Fruit fly (Drosophila melanogaster) whole organism, embryonic: Measurements from ENCODE around the gene D.

Source experiments
- Aef1 ChIP-seq: fragments of 200-800 bp; sonication (Bioruptor generic); IDR thresholded peaks from 3 replicates; pipeline ENCODE4 v1.3.6; 2022; ENCODE audit warnings: missing biosample characterization, missing genetic modification characterization
- Antp ChIP-seq: fragments of 200-800 bp; sonication (Bioruptor generic); optimal IDR thresholded peaks from 3 replicates; lab custom pipeline; 2016; ENCODE audit warnings: missing biosample characterization, missing genetic modification characterization
- Asciz ChIP-seq: fragments of 200-800 bp; sonication (Bioruptor generic); optimal IDR thresholded peaks from 2 replicates; lab custom pipeline; 2017; ENCODE audit warnings: missing biosample characterization, mild to moderate bottlenecking, missing genetic modification characterization, missing genetic modification reagents
- CG10462 ChIP-seq: fragments of 200-800 bp; sonication (Bioruptor generic); optimal IDR thresholded peaks from 2 replicates; lab custom pipeline; 2016; ENCODE audit warnings: missing biosample characterization, missing genetic modification characterization
- CG10654 ChIP-seq: fragments of 200-800 bp; sonication (Bioruptor generic); optimal IDR thresholded peaks from 2 replicates; lab custom pipeline; 2016; ENCODE audit warnings: missing biosample characterization, missing genetic modification characterization
- CG11456 ChIP-seq: fragments of 200-800 bp; sonication (Bioruptor generic); IDR thresholded peaks from 3 replicates; pipeline ENCODE4 v1.3.6; 2022; ENCODE audit warnings: missing biosample characterization, missing genetic modification characterization
- CG12744 ChIP-seq: fragments of 200-800 bp; sonication (Bioruptor generic); optimal IDR thresholded peaks from 2 replicates; lab custom pipeline; 2016; ENCODE audit warnings: missing biosample characterization, missing genetic modification characterization
- CG14014 ChIP-seq: fragments of 200-800 bp; sonication (Bioruptor generic); IDR thresholded peaks from 2 replicates; pipeline ENCODE4 v1.3.6; 2022; ENCODE audit warnings: missing biosample characterization, missing genetic modification characterization
- CG1529 ChIP-seq: fragments of 200-800 bp; sonication (Bioruptor generic); optimal IDR thresholded peaks from 3 replicates; lab custom pipeline; 2018; ENCODE audit warnings: missing biosample characterization, missing genetic modification characterization
- CG17359 ChIP-seq: fragments of 200-800 bp; sonication (Bioruptor generic); optimal IDR thresholded peaks from 3 replicates; lab custom pipeline; 2018; ENCODE audit warnings: missing biosample characterization, mild to moderate bottlenecking, missing genetic modification characterization, moderate library complexity
- CG17829 ChIP-seq: fragments of 200-800 bp; optimal IDR thresholded peaks from 2 replicates; lab custom pipeline; 2019; ENCODE audit warnings: missing biosample characterization, mild to moderate bottlenecking, missing genetic modification characterization, moderate library complexity
- CG17912 ChIP-seq: fragments of 200-800 bp; sonication (Bioruptor generic); optimal IDR thresholded peaks from 2 replicates; lab custom pipeline; 2018; ENCODE audit warnings: missing biosample characterization, mild to moderate bottlenecking, missing genetic modification characterization
- CG2129 ChIP-seq: fragments of 200-800 bp; sonication (Bioruptor generic); IDR thresholded peaks from 2 replicates; pipeline ENCODE4 v1.3.6; 2022; ENCODE audit warnings: missing biosample characterization, missing genetic modification characterization; ENCODE audit not compliant: partially characterized antibody
- CG3281 ChIP-seq: fragments of 200-800 bp; sonication (Bioruptor generic); optimal IDR thresholded peaks from 3 replicates; lab custom pipeline; 2017; ENCODE audit warnings: missing biosample characterization, mild to moderate bottlenecking, missing genetic modification characterization
- CG33557 ChIP-seq: fragments of 200-800 bp; sonication (Bioruptor generic); optimal IDR thresholded peaks from 2 replicates; lab custom pipeline; 2019; ENCODE audit warnings: missing biosample characterization, mild to moderate bottlenecking, missing genetic modification characterization, moderate library complexity
- CG3847 ChIP-seq: fragments of 200-800 bp; sonication (Bioruptor generic); IDR thresholded peaks from 2 replicates; pipeline ENCODE4 v1.3.6; 2022; ENCODE audit warnings: missing biosample characterization, missing genetic modification characterization
- CG7271 ChIP-seq: fragments of 200-800 bp; sonication (Bioruptor generic); optimal IDR thresholded peaks from 2 replicates; lab custom pipeline; 2018; ENCODE audit warnings: missing biosample characterization, mild to moderate bottlenecking, missing genetic modification characterization, moderate library complexity
- CG9817 ChIP-seq: fragments of 200-800 bp; sonication (Bioruptor generic); optimal IDR thresholded peaks from 2 replicates; lab custom pipeline; 2018; ENCODE audit warnings: missing biosample characterization, mild to moderate bottlenecking, missing genetic modification characterization, moderate library complexity
- CHES-1-like ChIP-seq: fragments of 200-800 bp; sonication (Bioruptor generic); optimal IDR thresholded peaks from 2 replicates; lab custom pipeline; 2016; ENCODE audit warnings: missing biosample characterization, missing genetic modification characterization
- CkIIα-i1 ChIP-seq: fragments of 200-800 bp; sonication (Bioruptor generic); IDR thresholded peaks from 2 replicates; pipeline ENCODE4 v1.3.6; 2022; ENCODE audit warnings: missing biosample characterization, missing genetic modification characterization
- D19B ChIP-seq: fragments of 200-800 bp; sonication (Bioruptor generic); optimal IDR thresholded peaks from 2 replicates; lab custom pipeline; 2017; ENCODE audit warnings: missing biosample characterization, mild to moderate bottlenecking, missing genetic modification characterization
- Dip2 ChIP-seq: fragments of 200-800 bp; sonication (Bioruptor generic); IDR thresholded peaks from 2 replicates; pipeline ENCODE4 v1.3.6; 2022; ENCODE audit warnings: missing biosample characterization, missing genetic modification characterization
- Elba2 ChIP-seq: fragments of 200-800 bp; sonication (Bioruptor generic); optimal IDR thresholded peaks from 3 replicates; lab custom pipeline; 2016; ENCODE audit warnings: missing biosample characterization, missing genetic modification characterization
- Ets65A ChIP-seq: fragments of 200-800 bp; sonication (Bioruptor generic); peaks from one replicate; lab custom pipeline; 2016; ENCODE audit warnings: missing biosample characterization, missing genetic modification characterization
- HmgZ ChIP-seq: fragments of 200-800 bp; sonication (Bioruptor generic); optimal IDR thresholded peaks from 2 replicates; lab custom pipeline; 2018; ENCODE audit warnings: missing biosample characterization, mild to moderate bottlenecking, missing genetic modification characterization
- MESR4 ChIP-seq: fragments of 200-800 bp; sonication (Bioruptor generic); optimal IDR thresholded peaks from 2 replicates; lab custom pipeline; 2018; ENCODE audit warnings: missing biosample characterization, mild to moderate bottlenecking, missing genetic modification characterization, moderate library complexity
- Max ChIP-seq: fragments of 200-800 bp; sonication (Bioruptor generic); optimal IDR thresholded peaks from 2 replicates; lab custom pipeline; 2016; ENCODE audit warnings: missing biosample characterization, mild to moderate bottlenecking, missing genetic modification characterization
- Myb ChIP-seq: fragments of 200-800 bp; sonication (Bioruptor generic); optimal IDR thresholded peaks from 2 replicates; lab custom pipeline; 2016; ENCODE audit warnings: missing biosample characterization, missing genetic modification characterization
- Poxn ChIP-seq: fragments of 200-800 bp; sonication (Bioruptor generic); IDR thresholded peaks from 2 replicates; pipeline ENCODE4 v1.3.6; 2022; ENCODE audit warnings: missing biosample characterization, missing genetic modification characterization
- Rx ChIP-seq: fragments of 200-800 bp; sonication (Bioruptor generic); IDR thresholded peaks from 2 replicates; pipeline ENCODE4 v1.3.6; 2022; ENCODE audit warnings: missing biosample characterization, missing genetic modification characterization
- Stat92E ChIP-seq, 3 experiments: fragments of >200 bp in 2 of 3; fragments of 200-800 bp in 1 of 3; sonication (Bioruptor generic) in 1 of 3; optimal IDR thresholded peaks; 2 replicates each; lab custom pipeline; 2017 to 2019; ENCODE audit warnings: missing biosample characterization in 3 of 3, missing genetic modification characterization in 3 of 3, mild to moderate bottlenecking in 1 of 3, moderate library complexity in 1 of 3
- ac ChIP-seq: fragments of 200-800 bp; sonication (Bioruptor generic); optimal IDR thresholded peaks from 3 replicates; lab custom pipeline; 2017; ENCODE audit warnings: missing biosample characterization, mild to moderate bottlenecking, missing genetic modification characterization
- ap ChIP-seq: fragments of 200-800 bp; sonication (Bioruptor generic); IDR thresholded peaks from 2 replicates; pipeline ENCODE4 v1.3.6; 2022; ENCODE audit warnings: missing biosample characterization, missing genetic modification characterization
- bab2 ChIP-seq: fragments of 200-800 bp; sonication (Bioruptor generic); optimal IDR thresholded peaks from 2 replicates; lab custom pipeline; 2016; ENCODE audit warnings: missing biosample characterization, missing genetic modification characterization
- dm ChIP-seq: fragments of 200-800 bp; sonication (Bioruptor generic); optimal IDR thresholded peaks from 3 replicates; lab custom pipeline; 2016; ENCODE audit warnings: missing biosample characterization, missing genetic modification characterization
- fd64A ChIP-seq: fragments of 200-800 bp; sonication (Bioruptor generic); optimal IDR thresholded peaks from 3 replicates; lab custom pipeline; 2018; ENCODE audit warnings: missing biosample characterization, mild to moderate bottlenecking, missing genetic modification characterization
- fu2 ChIP-seq: fragments of 200-800 bp; sonication (Bioruptor generic); optimal IDR thresholded peaks from 2 replicates; lab custom pipeline; 2016; ENCODE audit warnings: missing biosample characterization, missing genetic modification characterization
- gem ChIP-seq: fragments of 200-800 bp; sonication (Bioruptor generic); optimal IDR thresholded peaks from 2 replicates; lab custom pipeline; 2019; ENCODE audit warnings: missing biosample characterization, mild to moderate bottlenecking, missing genetic modification characterization, moderate library complexity
- gt ChIP-seq: fragments of 200-800 bp; sonication (Bioruptor generic); IDR thresholded peaks from 2 replicates; pipeline ENCODE4 v1.3.6; 2022; ENCODE audit warnings: missing biosample characterization, missing genetic modification characterization
- insv ChIP-seq, 2 experiments: fragments of 200-800 bp; sonication (Bioruptor generic); optimal IDR thresholded peaks; 3 replicates each; lab custom pipeline; 2016 to 2018; ENCODE audit warnings: missing biosample characterization in 2 of 2, missing genetic modification characterization in 2 of 2
- jigr1 ChIP-seq: fragments of 200-800 bp; sonication (Bioruptor generic); IDR thresholded peaks from 3 replicates; pipeline ENCODE4 v1.3.6; 2022; ENCODE audit warnings: missing biosample characterization, missing genetic modification characterization
- ken ChIP-seq: fragments of 200-800 bp; sonication (Bioruptor generic); IDR thresholded peaks from 3 replicates; pipeline ENCODE4 v1.3.6; 2022; ENCODE audit warnings: missing biosample characterization, missing genetic modification characterization
- klu ChIP-seq: fragments of 200-800 bp; sonication (Bioruptor generic); IDR thresholded peaks from 2 replicates; pipeline ENCODE4 v1.3.6; 2022; ENCODE audit warnings: missing biosample characterization, missing genetic modification characterization
- p53 ChIP-seq: fragments of 200-800 bp; sonication (Bioruptor generic); optimal IDR thresholded peaks from 2 replicates; lab custom pipeline; 2016; ENCODE audit warnings: missing biosample characterization, missing genetic modification characterization
- pb ChIP-seq: fragments of 200-800 bp; sonication (Bioruptor generic); optimal IDR thresholded peaks from 3 replicates; lab custom pipeline; 2016; ENCODE audit warnings: missing biosample characterization, missing genetic modification characterization
- pnt ChIP-seq: fragments of 200-800 bp; sonication (Bioruptor generic); optimal IDR thresholded peaks from 3 replicates; lab custom pipeline; 2016; ENCODE audit warnings: missing biosample characterization, missing genetic modification characterization
- pzg ChIP-seq: fragments of 200-800 bp; sonication (Bioruptor generic); optimal IDR thresholded peaks from 3 replicates; lab custom pipeline; 2018; ENCODE audit warnings: missing biosample characterization, mild to moderate bottlenecking, missing genetic modification characterization, moderate library complexity
- sd ChIP-seq: fragments of 200-800 bp; sonication (Bioruptor generic); optimal IDR thresholded peaks from 3 replicates; lab custom pipeline; 2018; ENCODE audit warnings: missing biosample characterization, mild to moderate bottlenecking, missing genetic modification characterization, moderate library complexity
- sob ChIP-seq: fragments of 200-800 bp; sonication (Bioruptor generic); IDR thresholded peaks from 2 replicates; pipeline ENCODE4 v1.3.6; 2022; ENCODE audit warnings: missing biosample characterization, missing genetic modification characterization
- stwl ChIP-seq: fragments of 200-800 bp; sonication (Bioruptor generic); optimal IDR thresholded peaks from 3 replicates; lab custom pipeline; 2018; ENCODE audit warnings: missing biosample characterization, mild to moderate bottlenecking, missing genetic modification characterization, moderate library complexity
- tgo ChIP-seq: fragments of 200-800 bp; sonication (Bioruptor generic); IDR thresholded peaks from 3 replicates; pipeline ENCODE4 v1.3.6; 2022; ENCODE audit warnings: missing biosample characterization, missing genetic modification characterization
- usp ChIP-seq: fragments of >200 bp; optimal IDR thresholded peaks from 2 replicates; lab custom pipeline; 2017; ENCODE audit warnings: missing biosample characterization, missing genetic modification characterization
- zfh2 ChIP-seq: fragments of 200-800 bp; sonication (Bioruptor generic); optimal IDR thresholded peaks from 2 replicates; lab custom pipeline; 2016; ENCODE audit warnings: missing biosample characterization, missing genetic modification characterization

Gene D

DNA sequence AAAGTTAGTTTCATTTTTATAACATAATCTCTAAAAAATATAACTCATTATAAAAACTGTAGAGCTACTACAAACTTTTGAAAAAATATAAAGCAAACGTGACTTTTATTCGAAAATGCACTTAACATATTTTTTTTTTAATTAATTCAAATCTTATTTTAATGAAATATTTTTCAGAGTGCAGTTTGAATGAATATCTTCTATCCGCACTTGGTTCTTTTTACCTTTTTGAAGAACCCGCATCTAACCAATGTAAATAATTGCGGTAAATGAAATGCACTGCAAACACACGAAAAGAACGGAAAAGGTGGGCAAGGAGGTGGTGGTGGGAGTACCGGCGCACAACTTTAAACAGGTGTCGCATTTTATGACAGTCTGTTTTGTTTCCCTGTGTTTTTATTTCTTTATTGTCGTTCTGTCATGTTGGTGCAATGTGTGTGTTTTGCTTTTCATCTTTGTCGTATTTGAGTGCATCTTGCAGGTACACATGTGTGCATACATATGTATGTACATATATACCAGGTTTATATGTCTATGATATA, 15.6 kb upstream of the D start (continued):
- TF ChIP-seq CG2129 (GFP tag; lab: Robert Waterston, UW) (no peak), CG7271 (peak; percentile 48), gt (GFP tag; lab: Robert Waterston, UW) (no peak), CG10654 (no peak), CG12744 (no peak), Poxn (GFP tag; lab: Robert Waterston, UW) (no peak), ap (GFP tag; lab: Robert Waterston, UW) (no peak), Rx (GFP tag; lab: Robert Waterston, UW) (no peak), ac (GFP tag; lab: Kevin White, UChicago) (no peak), klu (GFP tag; lab: Robert Waterston, UW) (no peak), tgo (no peak), Asciz (GFP tag; lab: Kevin White, UChicago) (peak; percentile 32), CHES-1-like (GFP tag; lab: Kevin White, UChicago) (no peak), Stat92E (GFP tag; optimal IDR thresholded peaks at IDR 0.05; lab: Kevin White, UChicago) (no peak), CG1529 (GFP tag; lab: Kevin White, UChicago) (peak; percentile 28), Myb (GFP tag; lab: Kevin White, UChicago) (no peak), fu2 (no peak), Antp (no peak), stwl (tag; lab: Kevin White, UChicago) (no peak), sd (tag; lab: Kevin White, UChicago) (no peak), Elba2 (GFP tag; lab: Kevin White, UChicago) (no peak), HmgZ (tag; lab: Kevin White, UChicago) (no peak), pb (GFP tag; lab: Kevin White, UChicago) (no peak), CG14014 (GFP tag; lab: Robert Waterston, UW) (no peak), CG3281 (no peak), bab2 (no peak), pzg (GFP tag; lab: Kevin White, UChicago) (no peak), Aef1 (GFP tag; lab: Robert Waterston, UW) (no peak), CG9817 (tag; lab: Kevin White, UChicago) (no peak), fd64A (peak; percentile 60), zfh2 (no peak), ken (no peak), gem (peak; percentile 61), MESR4 (GFP tag; lab: Kevin White, UChicago) (no peak), CG17912 (GFP tag; lab: Kevin White, UChicago) (no peak), CG17359 (tag; lab: Kevin White, UChicago) (no peak), CG3847 (GFP tag; lab: Robert Waterston, UW) (no peak), pnt (GFP tag; lab: Kevin White, UChicago) (no peak), CkIIα-i1 (no peak), CG17829 (tag; lab: Kevin White, UChicago) (no peak), Ets65A (GFP tag; lab: Kevin White, UChicago) (no peak), Max (GFP tag; lab: Kevin White, UChicago) (no peak), p53 (GFP tag; lab: Kevin White, UChicago) (no peak), CG33557 (GFP tag; lab: Kevin White, UChicago) (peak; percentile 24), usp (GFP tag; lab: Kevin White, UChicago) (no peak), dm (GFP tag; lab: Kevin White, UChicago) (no peak), Dip2 (GFP tag; lab: Robert Waterston, UW) (no peak), CG11456 (GFP tag; lab: Robert Waterston, UW) (no peak), D19B (GFP tag; lab: Kevin White, UChicago) (no peak), CG10462 (no peak), sob (GFP tag; lab: Robert Waterston, UW) (no peak), jigr1 (GFP tag; lab: Robert Waterston, UW) (no peak), insv (GFP tag; optimal IDR thresholded peaks at IDR 0.05; lab: Kevin White, UChicago) (no peak)
